Worm (Caenorhabditis elegans) whole organism, L2 larva: ENCODE data around the gene srt-63.

Experiments used
- C34F6.9 ChIP-seq: fragments of 150-350 bp; optimal IDR thresholded peaks from 2 replicates; lab custom pipeline; 2014; ENCODE audit warnings: missing biosample characterization, missing genetic modification characterization
- F13H6.1 ChIP-seq: sonication (generic microtip); optimal IDR thresholded peaks from 2 replicates; lab custom pipeline; 2016; ENCODE audit warnings: missing genetic modification characterization, missing compliant biosample characterization
- Y55F3AM.14 ChIP-seq: fragments of 200-800 bp; sonication (Bioruptor generic); optimal IDR thresholded peaks from 2 replicates; lab custom pipeline; 2018; ENCODE audit warnings: mild to moderate bottlenecking, missing genetic modification characterization, missing compliant biosample characterization
- aly-2 ChIP-seq: fragments of 150-350 bp; optimal IDR thresholded peaks from 2 replicates; lab custom pipeline; 2014; ENCODE audit warnings: missing biosample characterization, missing genetic modification characterization
- blmp-1 ChIP-seq: sonication (generic microtip); optimal IDR thresholded peaks from 2 replicates; lab custom pipeline; 2017; ENCODE audit warnings: missing genetic modification characterization, mild to moderate bottlenecking, missing compliant biosample characterization, antibody characterized with exemption, moderate library complexity; ENCODE audit not compliant: insufficient read depth
- ceh-16 ChIP-seq: fragments of 150-350 bp; optimal IDR thresholded peaks from 2 replicates; lab custom pipeline; 2014; ENCODE audit warnings: missing biosample characterization, missing genetic modification characterization
- crh-2 ChIP-seq: sonication (generic microtip); optimal IDR thresholded peaks from 2 replicates; lab custom pipeline; 2017; ENCODE audit warnings: missing biosample characterization, missing genetic modification characterization
- dmd-4 ChIP-seq: sonication (generic microtip); optimal IDR thresholded peaks from 2 replicates; lab custom pipeline; 2017; ENCODE audit warnings: missing biosample characterization, missing genetic modification characterization
- egl-27 ChIP-seq: sonication (generic microtip); optimal IDR thresholded peaks from 3 replicates; lab custom pipeline; 2017; ENCODE audit warnings: missing biosample characterization, missing genetic modification reagents, missing genetic modification characterization
- elt-1 ChIP-seq: fragments of 150-350 bp; optimal IDR thresholded peaks from 2 replicates; lab custom pipeline; 2014; ENCODE audit warnings: missing biosample characterization, missing genetic modification characterization
- elt-3 ChIP-seq: sonication (generic microtip); optimal IDR thresholded peaks from 2 replicates; lab custom pipeline; 2017; ENCODE audit warnings: missing biosample characterization, missing genetic modification characterization
- fos-1 ChIP-seq: fragments of 150-350 bp; optimal IDR thresholded peaks from 2 replicates; lab custom pipeline; 2014; ENCODE audit warnings: missing biosample characterization, missing genetic modification characterization
- gmeb-1 ChIP-seq: fragments of 150-350 bp; optimal IDR thresholded peaks from 2 replicates; lab custom pipeline; 2014; ENCODE audit warnings: missing biosample characterization, missing genetic modification characterization
- lin-11 ChIP-seq: fragments of 150-350 bp; sonication (generic microtip); optimal IDR thresholded peaks from 2 replicates; lab custom pipeline; 2014; ENCODE audit warnings: missing biosample characterization, missing genetic modification characterization, inconsistent platforms, mixed read lengths
- lin-13 ChIP-seq: fragments of 150-350 bp; optimal IDR thresholded peaks from 2 replicates; lab custom pipeline; 2014; ENCODE audit warnings: missing biosample characterization, missing genetic modification reagents, missing genetic modification characterization
- lin-39 ChIP-seq: fragments of 150-350 bp; optimal IDR thresholded peaks from 2 replicates; lab custom pipeline; 2014; ENCODE audit warnings: missing biosample characterization, missing genetic modification reagents, missing genetic modification characterization
- lsy-2 ChIP-seq, 2 experiments: fragments of 150-350 bp in 1 of 2; sonication (generic microtip) in 1 of 2; optimal IDR thresholded peaks; 2 replicates each; lab custom pipeline; 2014 to 2017; ENCODE audit warnings: missing biosample characterization in 2 of 2, missing genetic modification characterization in 2 of 2
- mab-5 ChIP-seq: fragments of 150-350 bp; optimal IDR thresholded peaks from 2 replicates; lab custom pipeline; 2014; ENCODE audit warnings: missing biosample characterization, missing genetic modification characterization
- mbf-1 ChIP-seq: sonication (generic microtip); optimal IDR thresholded peaks from 2 replicates; lab custom pipeline; 2017; ENCODE audit warnings: missing biosample characterization, missing genetic modification characterization
- nhr-10 ChIP-seq: sonication (generic microtip); optimal IDR thresholded peaks from 2 replicates; lab custom pipeline; 2017; ENCODE audit warnings: missing biosample characterization, missing genetic modification characterization
- nhr-11 ChIP-seq: fragments of 150-350 bp; optimal IDR thresholded peaks from 2 replicates; lab custom pipeline; 2014; ENCODE audit warnings: missing biosample characterization, missing genetic modification characterization
- nhr-12 ChIP-seq: fragments of 150-350 bp; optimal IDR thresholded peaks from 2 replicates; lab custom pipeline; 2014; ENCODE audit warnings: missing biosample characterization, missing genetic modification characterization
- nhr-129 ChIP-seq: fragments of 150-350 bp; optimal IDR thresholded peaks from 2 replicates; lab custom pipeline; 2014; ENCODE audit warnings: missing biosample characterization, missing genetic modification characterization
- nhr-21 ChIP-seq: fragments of 150-350 bp; optimal IDR thresholded peaks from 2 replicates; lab custom pipeline; 2014; ENCODE audit warnings: missing biosample characterization, missing genetic modification characterization
- nhr-23 ChIP-seq: fragments of 150-350 bp; optimal IDR thresholded peaks from 2 replicates; lab custom pipeline; 2014; ENCODE audit warnings: missing biosample characterization, missing genetic modification reagents, missing genetic modification characterization
- nhr-237 ChIP-seq: fragments of 150-350 bp; optimal IDR thresholded peaks from 2 replicates; lab custom pipeline; 2014; ENCODE audit warnings: missing biosample characterization, missing genetic modification characterization
- nhr-25 ChIP-seq: fragments of 150-350 bp; sonication (generic microtip); optimal IDR thresholded peaks from 3 replicates; lab custom pipeline; 2014; ENCODE audit warnings: missing biosample characterization, missing genetic modification characterization
- nhr-6 ChIP-seq: fragments of 150-350 bp; optimal IDR thresholded peaks from 2 replicates; lab custom pipeline; 2014; ENCODE audit warnings: missing biosample characterization, missing genetic modification characterization
- nhr-77 ChIP-seq: fragments of 150-350 bp; optimal IDR thresholded peaks from 2 replicates; lab custom pipeline; 2014; ENCODE audit warnings: missing biosample characterization, missing genetic modification characterization
- peb-1 ChIP-seq: fragments of 150-350 bp; optimal IDR thresholded peaks from 2 replicates; lab custom pipeline; 2014; ENCODE audit warnings: missing biosample characterization, missing genetic modification characterization
- sem-4 ChIP-seq: fragments of 150-350 bp; optimal IDR thresholded peaks from 2 replicates; lab custom pipeline; 2014; ENCODE audit warnings: missing biosample characterization, missing genetic modification reagents, missing genetic modification characterization
- skn-1 ChIP-seq: sonication (generic microtip); optimal IDR thresholded peaks from 2 replicates; lab custom pipeline; 2017; ENCODE audit warnings: missing biosample characterization, missing genetic modification characterization
- sma-3 ChIP-seq: sonication (generic microtip); optimal IDR thresholded peaks from 2 replicates; lab custom pipeline; 2016; ENCODE audit warnings: missing genetic modification reagents, missing genetic modification characterization, missing compliant biosample characterization
- sma-9 ChIP-seq, 2 experiments: fragments of 150-350 bp in 1 of 2; sonication (generic microtip) in 1 of 2; optimal IDR thresholded peaks; 2 replicates each; lab custom pipeline; 2014 to 2016; ENCODE audit warnings: missing genetic modification characterization in 2 of 2, mild to moderate bottlenecking in 1 of 2, missing biosample characterization in 1 of 2, missing compliant biosample characterization in 1 of 2, missing genetic modification reagents in 1 of 2, moderate library complexity in 1 of 2
- zag-1 ChIP-seq: fragments of 150-350 bp; optimal IDR thresholded peaks from 2 replicates; lab custom pipeline; 2014; ENCODE audit warnings: missing biosample characterization, missing genetic modification characterization
- ztf-11 ChIP-seq: sonication (generic microtip); optimal IDR thresholded peaks from 2 replicates; lab custom pipeline; 2017; ENCODE audit warnings: missing biosample characterization, missing genetic modification characterization

srt-63 gene

ce11 chrV:3287330-3287729 lies 31.4 kb upstream of the srt-63 start, which contains the start of gene F35F10.7:
Gene F35F10.7, minus strand, starts transcription at chrV:3287430.
- TF ChIP-seq elt-1 (tag; lab: Kevin White, UChicago) = no peak
- no peak for TF ChIP-seq sma-3 (GFP tag; lab: Kevin White, UChicago)
- no peak for TF ChIP-seq lin-11 (tag; lab: Kevin White, UChicago)
- TF ChIP-seq nhr-11 = no peak
- TF ChIP-seq egl-27 (tag; lab: Kevin White, UChicago) = no peak
- TF ChIP-seq Y55F3AM.14 = no peak
- TF ChIP-seq zag-1 (tag; lab: Kevin White, UChicago) = no peak
- no peak for TF ChIP-seq lin-39
- TF ChIP-seq nhr-77 = no peak

DNA sequence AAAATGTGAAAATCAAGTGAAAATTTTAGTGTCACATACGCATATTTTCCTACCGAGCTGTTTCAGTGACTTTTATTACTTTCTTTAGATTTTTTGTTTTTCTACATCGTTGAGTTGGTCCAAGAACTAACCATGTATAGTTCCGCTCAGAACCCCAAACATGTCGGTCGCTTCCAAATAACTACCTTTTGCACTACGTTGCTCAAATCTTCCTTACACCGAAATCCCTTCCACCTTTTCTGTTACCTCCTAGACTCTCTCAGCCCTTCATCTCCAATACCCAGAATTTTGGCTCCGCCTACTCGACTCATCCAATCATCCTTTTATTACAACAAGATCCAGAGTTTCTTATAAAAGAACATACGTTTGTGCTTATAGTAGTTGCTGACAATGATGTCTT lies 28.7 kb upstream of the srt-63 start, which contains the start of gene F35F10.5:
TSS of gene F35F10.5 (plus strand) at position 301 of the 400 bp plus-strand sequence.
- TF ChIP-seq F13H6.1 (tag; lab: Kevin White, UChicago) (no peak), peb-1 (tag; lab: Kevin White, UChicago) (no peak), Y55F3AM.14 (no peak), nhr-25 (no peak), ceh-16 (no peak), lin-13 (GFP tag; lab: Kevin White, UChicago) (no peak), nhr-6 (no peak), egl-27 (tag; lab: Kevin White, UChicago) (no peak)

DNA sequence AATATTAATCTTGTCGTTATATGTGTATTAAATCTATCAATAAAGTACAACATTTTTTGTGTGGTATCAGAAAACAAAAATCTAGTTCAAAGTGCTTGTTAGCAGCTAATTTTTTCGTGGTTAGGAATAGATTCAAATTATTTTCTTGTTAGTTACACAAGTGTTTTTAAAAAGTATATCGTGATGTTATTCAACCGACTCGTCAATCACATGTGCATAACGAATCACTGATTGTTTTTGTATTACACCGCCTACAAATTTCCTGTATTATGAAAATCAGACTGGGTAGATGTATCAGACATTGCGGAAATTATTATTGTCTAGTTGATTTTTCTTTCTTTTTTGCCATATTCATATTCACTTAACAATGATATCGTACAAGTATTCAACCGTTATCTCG lies 27.0 kb upstream of the srt-63 start, which contains the start of gene str-64:
TSS of gene str-64 (plus strand) at position 301 of the 400 bp plus-strand sequence.
- no peak for TF ChIP-seq nhr-25
- no peak for TF ChIP-seq nhr-77
- no peak for TF ChIP-seq aly-2 (tag; lab: Kevin White, UChicago)
- TF ChIP-seq peb-1 (tag; lab: Kevin White, UChicago) = no peak
- TF ChIP-seq nhr-129 (tag; lab: Kevin White, UChicago) = no peak
- no peak for TF ChIP-seq mbf-1 (tag; lab: Kevin White, UChicago)
- no peak for TF ChIP-seq mab-5 (tag; lab: Kevin White, UChicago)
- no peak for TF ChIP-seq nhr-10 (tag; lab: Kevin White, UChicago)
- no peak for TF ChIP-seq nhr-23 (tag; lab: Kevin White, UChicago)
- no peak for TF ChIP-seq dmd-4 (tag; lab: Kevin White, UChicago)
- no peak for TF ChIP-seq skn-1 (tag; lab: Kevin White, UChicago)
- no peak for TF ChIP-seq ztf-11
- TF ChIP-seq sma-9 (GFP tag; optimal IDR thresholded peaks at IDR 0.05; lab: Kevin White, UChicago) = no peak
- TF ChIP-seq sma-9 (tag; optimal IDR thresholded peaks at IDR 0.05; lab: Kevin White, UChicago) = no peak
- no peak for TF ChIP-seq C34F6.9
- no peak for TF ChIP-seq elt-1 (tag; lab: Kevin White, UChicago)
- TF ChIP-seq lin-39 = no peak
- TF ChIP-seq nhr-237 = no peak
- no peak for TF ChIP-seq gmeb-1 (tag; lab: Kevin White, UChicago)
- TF ChIP-seq fos-1 = no peak

DNA sequence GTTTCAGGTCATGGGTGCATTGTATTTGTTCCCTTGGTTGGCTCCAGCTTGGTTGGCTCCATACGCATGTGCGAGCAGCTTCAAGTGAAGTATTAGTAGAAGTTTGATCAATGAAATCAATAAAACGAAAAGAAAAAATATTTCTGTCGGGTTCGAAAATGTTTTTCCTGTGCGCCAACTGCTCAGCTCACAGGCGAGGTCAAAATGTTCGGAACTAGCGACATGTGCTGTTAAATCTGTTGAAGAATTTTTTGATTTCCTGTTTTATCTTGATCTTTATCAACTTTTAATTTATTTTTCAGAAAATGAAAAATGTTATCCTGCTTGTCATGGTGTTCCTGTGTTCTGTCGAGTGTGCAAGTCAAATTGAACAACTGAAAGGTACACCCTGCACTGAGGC lies 25.6 kb upstream of the srt-63 start, which contains the start of gene T28A11.25:
TSS of gene T28A11.25 (plus strand) at position 301 of the 400 bp plus-strand sequence.
- TF ChIP-seq sem-4 = no peak
- TF ChIP-seq blmp-1 (tag; lab: Kevin White, UChicago) = no peak
- TF ChIP-seq sma-9 (GFP tag; optimal IDR thresholded peaks at IDR 0.05; lab: Kevin White, UChicago) = peak; percentile 64
- TF ChIP-seq sma-9 (tag; optimal IDR thresholded peaks at IDR 0.05; lab: Kevin White, UChicago) = no peak

DNA sequence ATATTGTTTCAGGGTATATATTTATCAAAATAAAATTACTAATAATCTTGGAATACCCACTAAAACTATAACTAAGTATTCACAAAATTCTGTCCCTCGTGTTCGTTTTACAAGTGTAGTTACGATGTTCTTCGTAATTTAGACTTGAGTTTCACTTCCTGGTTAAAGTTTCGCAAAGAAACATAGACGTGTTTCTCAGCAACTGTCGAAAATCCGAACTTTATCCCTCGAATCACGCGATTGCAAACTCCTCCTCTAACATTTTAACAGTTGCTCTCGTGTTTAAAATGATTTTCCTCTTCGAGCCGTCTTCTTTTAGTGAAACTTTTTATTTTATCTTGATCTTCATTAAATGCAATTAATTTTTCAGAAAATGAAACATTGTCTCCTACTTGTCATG lies 24.1 kb upstream of the srt-63 start, which contains the start of gene T28A11.2:
TSS of gene T28A11.2 (plus strand) at position 371 of the 400 bp plus-strand sequence.
- no peak for TF ChIP-seq nhr-21 (tag; lab: Kevin White, UChicago)
- no peak for TF ChIP-seq nhr-129 (tag; lab: Kevin White, UChicago)
- TF ChIP-seq sem-4 = peak; percentile 8
- TF ChIP-seq crh-2 (tag; lab: Kevin White, UChicago) = no peak
- no peak for TF ChIP-seq nhr-12 (tag; lab: Kevin White, UChicago)
- no peak for TF ChIP-seq nhr-10 (tag; lab: Kevin White, UChicago)
- peak; percentile 71 for TF ChIP-seq sma-9 (GFP tag; optimal IDR thresholded peaks at IDR 0.05; lab: Kevin White, UChicago)
- no peak for TF ChIP-seq sma-9 (tag; optimal IDR thresholded peaks at IDR 0.05; lab: Kevin White, UChicago)
- TF ChIP-seq blmp-1 (tag; lab: Kevin White, UChicago) = no peak
- peak; percentile 50 for TF ChIP-seq F13H6.1 (tag; lab: Kevin White, UChicago)
- no peak for TF ChIP-seq lsy-2 (tag; optimal IDR thresholded peaks at IDR 0.05; lab: Kevin White, UChicago)
- TF ChIP-seq nhr-77 = no peak
- TF ChIP-seq elt-3 (tag; lab: Kevin White, UChicago) = no peak
